Worm (Caenorhabditis elegans) whole organism, midembryonic: ENCODE data around the gene nas-21.
A peak's percentile ranks its signal among the peaks of the same experiment; 100 is the strongest.

Experiments
- T22C8.4 ChIP-seq: fragments of 200-800 bp; sonication (Bioruptor generic); IDR thresholded peaks from 2 replicates; pipeline ENCODE4 v1.3.6; 2022; ENCODE audit warnings: missing genetic modification characterization, missing compliant biosample characterization
- cog-1 ChIP-seq: sonication (generic microtip); optimal IDR thresholded peaks from 2 replicates; lab custom pipeline; 2016; ENCODE audit warnings: missing genetic modification characterization, missing compliant biosample characterization
- flt-1 ChIP-seq: fragments of 200-800 bp; sonication (Bioruptor generic); IDR thresholded peaks from 2 replicates; pipeline ENCODE4 v1.3.6; 2022; ENCODE audit warnings: missing genetic modification characterization, missing compliant biosample characterization
- klf-2 ChIP-seq: fragments of 200-800 bp; sonication (Bioruptor generic); conservative IDR thresholded peaks from 2 replicates; pipeline ENCODE4 v1.3.6; 2022; ENCODE audit warnings: missing genetic modification reagents, missing genetic modification characterization, missing compliant biosample characterization
- med-1 ChIP-seq: sonication (generic microtip); optimal IDR thresholded peaks from 2 replicates; lab custom pipeline; 2017; ENCODE audit warnings: missing genetic modification characterization, mild to moderate bottlenecking, missing compliant biosample characterization, antibody characterized with exemption, missing genetic modification reagents; ENCODE audit not compliant: insufficient read depth
- tab-1 ChIP-seq: fragments of 200-800 bp; sonication (Bioruptor generic); IDR thresholded peaks from 2 replicates; pipeline ENCODE4 v1.3.6; 2022; ENCODE audit warnings: missing genetic modification characterization, missing compliant biosample characterization
- ztf-29 ChIP-seq: fragments of 200-800 bp; sonication (Bioruptor generic); IDR thresholded peaks from 2 replicates; pipeline ENCODE4 v1.3.6; 2022; ENCODE audit warnings: missing genetic modification reagents, missing genetic modification characterization, missing compliant biosample characterization

DNA sequence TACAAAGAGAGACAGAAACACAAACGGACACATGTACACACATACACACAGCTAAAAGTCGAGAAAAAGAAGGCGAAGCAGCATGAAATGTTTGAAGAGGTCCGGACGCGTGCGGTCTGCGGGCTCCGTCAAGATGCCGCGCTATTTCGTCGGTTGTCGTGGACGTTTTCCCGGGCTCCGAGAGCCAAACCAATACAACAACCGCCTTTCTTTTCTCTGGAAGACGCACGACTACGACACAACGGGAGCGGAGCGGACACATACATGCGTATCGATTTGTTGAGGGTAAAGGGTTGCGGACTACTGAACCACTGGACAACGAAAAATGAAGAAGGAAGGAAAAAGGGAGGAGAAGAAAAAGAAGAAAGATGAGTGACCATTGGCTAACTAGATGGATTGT lies 27.0 kb upstream of the nas-21 start:
- TF ChIP-seq ztf-29 (GFP tag; lab: Robert Waterston, UW): no peak
- TF ChIP-seq med-1 (GFP tag; lab: Kevin White, UChicago): no peak
- TF ChIP-seq flt-1 (GFP tag; lab: Robert Waterston, UW): no peak
- no peak for TF ChIP-seq cog-1 (tag; lab: Kevin White, UChicago)
- no peak for TF ChIP-seq klf-2 (GFP tag; lab: Robert Waterston, UW)
- peak; percentile 41; the same call in 1 of the 2 replicates for TF ChIP-seq T22C8.4
- no peak for TF ChIP-seq tab-1
